Worm (Caenorhabditis elegans) whole organism, L4/young adult: Measurements from ENCODE around the gene Y51B9A.6.

Experiments
- dao-5 ChIP-seq: sonication (generic microtip); optimal IDR thresholded peaks from 2 replicates; lab custom pipeline; 2016; ENCODE audit warnings: missing genotype, missing genetic modification characterization, moderate library complexity, missing compliant biosample characterization
- him-1 ChIP-seq: sonication (generic microtip); optimal IDR thresholded peaks from 2 replicates; lab custom pipeline; 2016; ENCODE audit warnings: missing genotype, missing genetic modification reagents, missing genetic modification characterization, missing compliant biosample characterization

ce11 chrII:9362249-9362648 is 40.7 kb downstream of the Y51B9A.6 start:
- TF ChIP-seq him-1 (tag; lab: Kevin White, UChicago) (no peak), dao-5 (tag; lab: Kevin White, UChicago) (no peak)
